Worm (Caenorhabditis elegans) whole organism, L2 larva: ENCODE measurements around the gene gskl-1.
A peak's percentile ranks its signal among the peaks of the same experiment; 100 is the strongest.

ENCODE experiments used
- C34F6.9 ChIP-seq: fragments of 150-350 bp; optimal IDR thresholded peaks from 2 replicates; lab custom pipeline; 2014; ENCODE audit warnings: missing biosample characterization, missing genetic modification characterization
- F13H6.1 ChIP-seq: sonication (generic microtip); optimal IDR thresholded peaks from 2 replicates; lab custom pipeline; 2016; ENCODE audit warnings: missing genetic modification characterization, missing compliant biosample characterization
- R02D3.7 ChIP-seq: fragments of 150-350 bp; optimal IDR thresholded peaks from 2 replicates; lab custom pipeline; 2014; ENCODE audit warnings: missing biosample characterization, missing genetic modification characterization
- Y55F3AM.14 ChIP-seq: fragments of 200-800 bp; sonication (Bioruptor generic); optimal IDR thresholded peaks from 2 replicates; lab custom pipeline; 2018; ENCODE audit warnings: mild to moderate bottlenecking, missing genetic modification characterization, missing compliant biosample characterization
- ZK546.5 ChIP-seq: sonication (generic microtip); optimal IDR thresholded peaks from 2 replicates; lab custom pipeline; 2017; ENCODE audit warnings: missing biosample characterization, missing genetic modification characterization
- alr-1 ChIP-seq: fragments of 150-350 bp; optimal IDR thresholded peaks from 2 replicates; lab custom pipeline; 2014; ENCODE audit warnings: missing biosample characterization, missing genetic modification characterization
- aly-2 ChIP-seq: fragments of 150-350 bp; optimal IDR thresholded peaks from 2 replicates; lab custom pipeline; 2014; ENCODE audit warnings: missing biosample characterization, missing genetic modification characterization
- ama-1 ChIP-seq: fragments of 150-350 bp; optimal IDR thresholded peaks from 2 replicates; lab custom pipeline; 2018; ENCODE audit warnings: inconsistent platforms
- blmp-1 ChIP-seq: sonication (generic microtip); optimal IDR thresholded peaks from 2 replicates; lab custom pipeline; 2017; ENCODE audit warnings: missing genetic modification characterization, mild to moderate bottlenecking, missing compliant biosample characterization, antibody characterized with exemption, moderate library complexity; ENCODE audit not compliant: insufficient read depth
- ceh-16 ChIP-seq: fragments of 150-350 bp; optimal IDR thresholded peaks from 2 replicates; lab custom pipeline; 2014; ENCODE audit warnings: missing biosample characterization, missing genetic modification characterization
- ceh-82 ChIP-seq: fragments of 150-350 bp; optimal IDR thresholded peaks from 2 replicates; lab custom pipeline; 2014; ENCODE audit warnings: missing biosample characterization, missing genetic modification characterization
- crh-2 ChIP-seq: sonication (generic microtip); optimal IDR thresholded peaks from 2 replicates; lab custom pipeline; 2017; ENCODE audit warnings: missing biosample characterization, missing genetic modification characterization
- dmd-4 ChIP-seq: sonication (generic microtip); optimal IDR thresholded peaks from 2 replicates; lab custom pipeline; 2017; ENCODE audit warnings: missing biosample characterization, missing genetic modification characterization
- egl-27 ChIP-seq: sonication (generic microtip); optimal IDR thresholded peaks from 3 replicates; lab custom pipeline; 2017; ENCODE audit warnings: missing biosample characterization, missing genetic modification reagents, missing genetic modification characterization
- elt-1 ChIP-seq: fragments of 150-350 bp; optimal IDR thresholded peaks from 2 replicates; lab custom pipeline; 2014; ENCODE audit warnings: missing biosample characterization, missing genetic modification characterization
- elt-3 ChIP-seq: sonication (generic microtip); optimal IDR thresholded peaks from 2 replicates; lab custom pipeline; 2017; ENCODE audit warnings: missing biosample characterization, missing genetic modification characterization
- fos-1 ChIP-seq: fragments of 150-350 bp; optimal IDR thresholded peaks from 2 replicates; lab custom pipeline; 2014; ENCODE audit warnings: missing biosample characterization, missing genetic modification characterization
- gmeb-1 ChIP-seq: fragments of 150-350 bp; optimal IDR thresholded peaks from 2 replicates; lab custom pipeline; 2014; ENCODE audit warnings: missing biosample characterization, missing genetic modification characterization
- lin-11 ChIP-seq: fragments of 150-350 bp; sonication (generic microtip); optimal IDR thresholded peaks from 2 replicates; lab custom pipeline; 2014; ENCODE audit warnings: missing biosample characterization, missing genetic modification characterization, inconsistent platforms, mixed read lengths
- lin-13 ChIP-seq: fragments of 150-350 bp; optimal IDR thresholded peaks from 2 replicates; lab custom pipeline; 2014; ENCODE audit warnings: missing biosample characterization, missing genetic modification reagents, missing genetic modification characterization
- lin-39 ChIP-seq: fragments of 150-350 bp; optimal IDR thresholded peaks from 2 replicates; lab custom pipeline; 2014; ENCODE audit warnings: missing biosample characterization, missing genetic modification reagents, missing genetic modification characterization
- lsy-2 ChIP-seq, 2 experiments: fragments of 150-350 bp in 1 of 2; sonication (generic microtip) in 1 of 2; optimal IDR thresholded peaks; 2 replicates each; lab custom pipeline; 2014 to 2017; ENCODE audit warnings: missing biosample characterization in 2 of 2, missing genetic modification characterization in 2 of 2
- mab-5 ChIP-seq: fragments of 150-350 bp; optimal IDR thresholded peaks from 2 replicates; lab custom pipeline; 2014; ENCODE audit warnings: missing biosample characterization, missing genetic modification characterization
- mbf-1 ChIP-seq: sonication (generic microtip); optimal IDR thresholded peaks from 2 replicates; lab custom pipeline; 2017; ENCODE audit warnings: missing biosample characterization, missing genetic modification characterization
- mdl-1 ChIP-seq, 2 experiments: fragments of 150-350 bp in 1 of 2; sonication (generic microtip) in 1 of 2; optimal IDR thresholded peaks; 2 replicates each; lab custom pipeline; 2017; ENCODE audit warnings: missing biosample characterization in 2 of 2, missing genetic modification characterization in 2 of 2
- nhr-10 ChIP-seq: sonication (generic microtip); optimal IDR thresholded peaks from 2 replicates; lab custom pipeline; 2017; ENCODE audit warnings: missing biosample characterization, missing genetic modification characterization
- nhr-11 ChIP-seq: fragments of 150-350 bp; optimal IDR thresholded peaks from 2 replicates; lab custom pipeline; 2014; ENCODE audit warnings: missing biosample characterization, missing genetic modification characterization
- nhr-12 ChIP-seq: fragments of 150-350 bp; optimal IDR thresholded peaks from 2 replicates; lab custom pipeline; 2014; ENCODE audit warnings: missing biosample characterization, missing genetic modification characterization
- nhr-129 ChIP-seq: fragments of 150-350 bp; optimal IDR thresholded peaks from 2 replicates; lab custom pipeline; 2014; ENCODE audit warnings: missing biosample characterization, missing genetic modification characterization
- nhr-21 ChIP-seq: fragments of 150-350 bp; optimal IDR thresholded peaks from 2 replicates; lab custom pipeline; 2014; ENCODE audit warnings: missing biosample characterization, missing genetic modification characterization
- nhr-23 ChIP-seq: fragments of 150-350 bp; optimal IDR thresholded peaks from 2 replicates; lab custom pipeline; 2014; ENCODE audit warnings: missing biosample characterization, missing genetic modification reagents, missing genetic modification characterization
- nhr-237 ChIP-seq: fragments of 150-350 bp; optimal IDR thresholded peaks from 2 replicates; lab custom pipeline; 2014; ENCODE audit warnings: missing biosample characterization, missing genetic modification characterization
- nhr-25 ChIP-seq: fragments of 150-350 bp; sonication (generic microtip); optimal IDR thresholded peaks from 3 replicates; lab custom pipeline; 2014; ENCODE audit warnings: missing biosample characterization, missing genetic modification characterization
- nhr-6 ChIP-seq: fragments of 150-350 bp; optimal IDR thresholded peaks from 2 replicates; lab custom pipeline; 2014; ENCODE audit warnings: missing biosample characterization, missing genetic modification characterization
- nhr-77 ChIP-seq: fragments of 150-350 bp; optimal IDR thresholded peaks from 2 replicates; lab custom pipeline; 2014; ENCODE audit warnings: missing biosample characterization, missing genetic modification characterization
- peb-1 ChIP-seq: fragments of 150-350 bp; optimal IDR thresholded peaks from 2 replicates; lab custom pipeline; 2014; ENCODE audit warnings: missing biosample characterization, missing genetic modification characterization
- sem-4 ChIP-seq: fragments of 150-350 bp; optimal IDR thresholded peaks from 2 replicates; lab custom pipeline; 2014; ENCODE audit warnings: missing biosample characterization, missing genetic modification reagents, missing genetic modification characterization
- skn-1 ChIP-seq: sonication (generic microtip); optimal IDR thresholded peaks from 2 replicates; lab custom pipeline; 2017; ENCODE audit warnings: missing biosample characterization, missing genetic modification characterization
- sma-3 ChIP-seq: sonication (generic microtip); optimal IDR thresholded peaks from 2 replicates; lab custom pipeline; 2016; ENCODE audit warnings: missing genetic modification reagents, missing genetic modification characterization, missing compliant biosample characterization
- sma-9 ChIP-seq, 2 experiments: fragments of 150-350 bp in 1 of 2; sonication (generic microtip) in 1 of 2; optimal IDR thresholded peaks; 2 replicates each; lab custom pipeline; 2014 to 2016; ENCODE audit warnings: missing genetic modification characterization in 2 of 2, mild to moderate bottlenecking in 1 of 2, missing biosample characterization in 1 of 2, missing compliant biosample characterization in 1 of 2, missing genetic modification reagents in 1 of 2, moderate library complexity in 1 of 2
- snpc-4 ChIP-seq: fragments of 150-350 bp; optimal IDR thresholded peaks from 2 replicates; lab custom pipeline; 2014; ENCODE audit warnings: missing biosample characterization, missing genetic modification characterization
- unc-39 ChIP-seq: fragments of 150-350 bp; optimal IDR thresholded peaks from 2 replicates; lab custom pipeline; 2014; ENCODE audit warnings: missing biosample characterization, missing genetic modification characterization
- unc-55 ChIP-seq: fragments of 150-350 bp; sonication (generic microtip); optimal IDR thresholded peaks from 3 replicates; lab custom pipeline; 2014; ENCODE audit warnings: missing biosample characterization, missing genetic modification reagents, missing genetic modification characterization
- unc-62 ChIP-seq: fragments of 150-350 bp; optimal IDR thresholded peaks from 2 replicates; lab custom pipeline; 2014; ENCODE audit warnings: missing biosample characterization, missing genetic modification reagents, missing genetic modification characterization
- zag-1 ChIP-seq: fragments of 150-350 bp; optimal IDR thresholded peaks from 2 replicates; lab custom pipeline; 2014; ENCODE audit warnings: missing biosample characterization, missing genetic modification characterization
- ztf-1 ChIP-seq: fragments of 200-800 bp; sonication (Bioruptor generic); conservative IDR thresholded peaks from 2 replicates; pipeline ENCODE4 v1.3.6; 2022; ENCODE audit warnings: missing genetic modification characterization, missing compliant biosample characterization
- ztf-11 ChIP-seq: sonication (generic microtip); optimal IDR thresholded peaks from 2 replicates; lab custom pipeline; 2017; ENCODE audit warnings: missing biosample characterization, missing genetic modification characterization
- ztf-4 ChIP-seq: fragments of 150-350 bp; optimal IDR thresholded peaks from 2 replicates; lab custom pipeline; 2014; ENCODE audit warnings: missing biosample characterization, missing genetic modification characterization

Gene gskl-1

ce11 chrII:10925804-10926570, 21.4 kb upstream of the gskl-1 start, which contains the start of gene metr-1:
Gene metr-1, plus strand, starts transcription at chrII:10926561.
- no peak for TF ChIP-seq snpc-4 (tag; lab: Kevin White, UChicago)
- TF ChIP-seq egl-27 (tag; lab: Kevin White, UChicago), result no peak
- TF ChIP-seq nhr-11 (tag; lab: Kevin White, UChicago), result no peak
- TF ChIP-seq ztf-1 (GFP tag; lab: Robert Waterston, UW), result no peak
- TF ChIP-seq unc-62 (GFP tag; lab: Kevin White, UChicago), result no peak
- no peak for TF ChIP-seq mdl-1 (tag; optimal IDR thresholded peaks at IDR 0.05; lab: Kevin White, UChicago)
- TF ChIP-seq ZK546.5, result no peak
- TF ChIP-seq unc-39 (tag; lab: Kevin White, UChicago), result no peak
- no peak for TF ChIP-seq elt-1 (tag; lab: Kevin White, UChicago)
- no peak for TF ChIP-seq lin-39
- no peak for TF ChIP-seq skn-1 (tag; lab: Kevin White, UChicago)
- TF ChIP-seq R02D3.7, result no peak
- TF ChIP-seq nhr-25 (tag; lab: Kevin White, UChicago), result no peak
- no peak for TF ChIP-seq sma-3 (GFP tag; lab: Kevin White, UChicago)
- TF ChIP-seq dmd-4 (tag; lab: Kevin White, UChicago), result no peak
- TF ChIP-seq alr-1 (tag; lab: Kevin White, UChicago), result no peak
- TF ChIP-seq ceh-82, result no peak
- TF ChIP-seq fos-1 (tag; lab: Kevin White, UChicago), result peak; percentile 68
- peak; percentile 63 for TF ChIP-seq gmeb-1 (tag; lab: Kevin White, UChicago)
- no peak for TF ChIP-seq nhr-77 (tag; lab: Kevin White, UChicago)
- no peak for TF ChIP-seq peb-1
- TF ChIP-seq unc-55 (GFP tag; lab: Kevin White, UChicago), result no peak
- TF ChIP-seq F13H6.1 (tag; lab: Kevin White, UChicago), result no peak
- no peak for TF ChIP-seq blmp-1 (tag; lab: Kevin White, UChicago)
- TF ChIP-seq ama-1 (lab: Kevin White, UChicago), result peak; percentile 46
- TF ChIP-seq nhr-23 (tag; lab: Kevin White, UChicago), result no peak
- no peak for TF ChIP-seq mab-5
- TF ChIP-seq lsy-2 (tag; optimal IDR thresholded peaks at IDR 0.05; lab: Kevin White, UChicago), result peak in 1 of 2 experiments; percentile 49
- peak; percentile 2 for TF ChIP-seq crh-2 (tag; lab: Kevin White, UChicago)
- TF ChIP-seq nhr-6, result no peak
- TF ChIP-seq ceh-16 (tag; lab: Kevin White, UChicago), result no peak
- TF ChIP-seq nhr-237 (tag; lab: Kevin White, UChicago), result no peak
- no peak for TF ChIP-seq Y55F3AM.14 (GFP tag; lab: Kevin White, UChicago)
- TF ChIP-seq nhr-129 (tag; lab: Kevin White, UChicago), result no peak
- no peak for TF ChIP-seq zag-1 (tag; lab: Kevin White, UChicago)
- TF ChIP-seq lin-13 (GFP tag; lab: Kevin White, UChicago), result no peak
- no peak for TF ChIP-seq C34F6.9 (tag; lab: Kevin White, UChicago)
- TF ChIP-seq ztf-4 (tag; lab: Kevin White, UChicago), result no peak
- no peak for TF ChIP-seq mbf-1 (tag; lab: Kevin White, UChicago)
- TF ChIP-seq lin-11 (tag; lab: Kevin White, UChicago), result no peak
- no peak for TF ChIP-seq ztf-11 (tag; lab: Kevin White, UChicago)
- no peak for TF ChIP-seq aly-2 (tag; lab: Kevin White, UChicago)
- no peak for TF ChIP-seq nhr-12 (tag; lab: Kevin White, UChicago)
- no peak for TF ChIP-seq elt-3 (tag; lab: Kevin White, UChicago)
- TF ChIP-seq sem-4, result no peak
- TF ChIP-seq nhr-10, result no peak
- TF ChIP-seq sma-9 (GFP tag; optimal IDR thresholded peaks at IDR 0.05; lab: Kevin White, UChicago), result peak; percentile 15
- no peak for TF ChIP-seq sma-9 (tag; optimal IDR thresholded peaks at IDR 0.05; lab: Kevin White, UChicago)
- TF ChIP-seq nhr-21 (tag; lab: Kevin White, UChicago), result peak; percentile 60
